Worm (Caenorhabditis elegans): ENCODE measurements around the gene xrn-1.

- TF ChIP-seq nhr-71 (tag; optimal IDR thresholded peaks at IDR 0.05), result peak; percentile 96
- TF ChIP-seq pqm-1 (tag; optimal IDR thresholded peaks at IDR 0.05), result no peak
- TF ChIP-seq dpl-1 (GFP tag; optimal IDR thresholded peaks at IDR 0.05), result peak in 2 of 3 experiments; percentile 6 to 39
- no peak for TF ChIP-seq blmp-1 (tag; optimal IDR thresholded peaks at IDR 0.05)
- no peak for TF ChIP-seq unc-62 (GFP tag; optimal IDR thresholded peaks at IDR 0.05)
Observed at ce11 chrII:14044199-14044598, 24.5 kb upstream of the xrn-1 start.
